Worm (Caenorhabditis elegans): ENCODE data around the gene scl-19.

- TF ChIP-seq snpc-4 (GFP tag; optimal IDR thresholded peaks at IDR 0.05) (no peak), snpc-4 (tag; optimal IDR thresholded peaks at IDR 0.05) (no peak), him-1 (tag; optimal IDR thresholded peaks at IDR 0.05) (no peak), ama-1 (optimal IDR thresholded peaks at IDR 0.05) (no peak), ama-1 (GFP tag; optimal IDR thresholded peaks at IDR 0.05) (no peak), ZK185.1 (tag; optimal IDR thresholded peaks at IDR 0.05; ENCODE audit: poor library complexity, severe bottlenecking) (no peak), nhr-27 (tag; optimal IDR thresholded peaks at IDR 0.05) (no peak), let-526 (GFP tag; IDR thresholded peaks at IDR 0.05) (no peak), ceh-91 (GFP tag; IDR thresholded peaks at IDR 0.05) (no peak), ets-4 (GFP tag; optimal IDR thresholded peaks at IDR 0.05) (no peak)
Measured at ce11 chrV:18710045-18710490, 21.7 kb upstream of the scl-19 start.
